Worm (Caenorhabditis elegans) whole organism, young adult: ENCODE measurements around the gene F37C12.14.

Experiments used
- Y53F4B.3 ChIP-seq: fragments of 200-800 bp; sonication (Bioruptor generic); IDR thresholded peaks from 2 replicates; pipeline ENCODE4 v1.3.6; 2022; ENCODE audit warnings: missing genetic modification reagents, missing genetic modification characterization, missing compliant biosample characterization
- gei-17 ChIP-seq: fragments of 200-800 bp; sonication (Bioruptor generic); optimal IDR thresholded peaks from 2 replicates; lab custom pipeline; 2018; ENCODE audit warnings: mild to moderate bottlenecking, missing genetic modification characterization, missing compliant biosample characterization
- him-1 ChIP-seq: sonication (generic microtip); optimal IDR thresholded peaks from 2 replicates; lab custom pipeline; 2016; ENCODE audit warnings: missing genotype, missing genetic modification reagents, missing genetic modification characterization, missing compliant biosample characterization
- lsy-27 ChIP-seq: sonication (generic microtip); optimal IDR thresholded peaks from 2 replicates; lab custom pipeline; 2017; ENCODE audit warnings: missing genetic modification characterization, mild to moderate bottlenecking, missing compliant biosample characterization, antibody characterized with exemption, missing genotype, borderline replicate concordance; ENCODE audit not compliant: insufficient read depth
- mcd-1 ChIP-seq: fragments of 200-800 bp; sonication (Bioruptor generic); IDR thresholded peaks from 2 replicates; pipeline ENCODE4 v1.3.6; 2022; ENCODE audit warnings: missing genetic modification reagents, missing genetic modification characterization, missing compliant biosample characterization
- nfya-1 ChIP-seq: sonication (generic microtip); optimal IDR thresholded peaks from 2 replicates; lab custom pipeline; 2017; ENCODE audit warnings: antibody characterized with exemption, missing compliant biosample characterization, missing genetic modification characterization, borderline replicate concordance; ENCODE audit not compliant: insufficient read depth
- pha-4 ChIP-seq: fragments of 150-350 bp; sonication (generic microtip); optimal IDR thresholded peaks from 2 replicates; lab custom pipeline; 2014; ENCODE audit warnings: missing biosample characterization, missing genetic modification reagents, missing genetic modification characterization
- zim-3 ChIP-seq: sonication (generic microtip); optimal IDR thresholded peaks from 2 replicates; lab custom pipeline; 2017; ENCODE audit warnings: mild to moderate bottlenecking, missing genetic modification characterization, moderate library complexity, missing compliant biosample characterization
- ztf-28 ChIP-seq: fragments of 200-800 bp; sonication (Bioruptor generic); IDR thresholded peaks from 2 replicates; pipeline ENCODE4 v1.3.6; 2022; ENCODE audit warnings: missing genetic modification reagents, missing genetic modification characterization, missing compliant biosample characterization

DNA sequence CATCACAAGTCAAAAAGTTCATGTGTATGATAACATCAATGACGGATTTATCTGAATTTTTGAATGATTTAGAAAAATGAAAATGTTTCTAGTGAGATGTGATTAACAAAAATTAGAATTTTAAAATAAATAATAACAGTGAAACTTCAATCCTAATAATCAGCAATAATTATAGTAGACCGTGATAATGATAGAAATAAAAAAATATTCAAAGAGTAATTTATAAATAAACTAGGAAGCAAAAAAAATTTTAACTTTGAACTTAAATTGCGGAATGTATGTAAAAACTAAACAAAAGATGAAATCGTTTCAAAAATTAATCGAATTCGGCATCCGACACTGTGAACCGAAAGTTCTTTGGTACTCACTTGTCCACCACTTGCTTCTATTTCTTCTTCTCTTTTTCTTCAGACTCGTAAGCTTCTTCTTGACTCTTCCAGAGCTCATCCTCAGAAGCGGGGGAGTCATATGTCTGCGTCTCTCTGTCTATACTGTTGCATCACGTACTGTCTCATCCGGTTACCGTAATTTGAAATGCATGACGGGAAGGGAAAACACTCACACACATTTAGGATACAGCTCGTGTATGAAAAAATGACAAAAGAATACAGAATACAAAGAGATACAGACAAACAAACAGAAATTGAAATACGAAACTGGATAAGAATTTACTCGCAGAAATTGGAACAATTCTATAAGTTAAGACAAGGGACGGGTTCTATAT, 7.7 kb upstream of the F37C12.14 start, which contains the start of gene mec-14:
- TF ChIP-seq nfya-1 (tag; lab: Kevin White, UChicago) (no peak), him-1 (no peak), gei-17 (GFP tag; lab: Kevin White, UChicago) (no peak), pha-4 (tag; lab: Kevin White, UChicago) (no peak), lsy-27 (tag; lab: Kevin White, UChicago) (no peak), zim-3 (no peak), ztf-28 (no peak), mcd-1 (GFP tag; lab: Robert Waterston, UW) (no peak), Y53F4B.3 (no peak)
